Worm (Caenorhabditis elegans): ENCODE measurements around the gene swsn-6.

Gene swsn-6

ce11 chrIV:5391507-5392057, 3.3 kb upstream of the swsn-6 start, which contains the start of the genes htp-1 and ZK616.5:
Gene htp-1 (minus strand): TSS chrIV:5391557.
Gene ZK616.5 (plus strand): TSS chrIV:5391929.
- TF ChIP-seq unc-62 (GFP tag; optimal IDR thresholded peaks at IDR 0.05) (no peak), dmd-4 (tag; optimal IDR thresholded peaks at IDR 0.05) (no peak), nhr-25 (tag; optimal IDR thresholded peaks at IDR 0.05) (no peak), ztf-11 (tag; optimal IDR thresholded peaks at IDR 0.05) (no peak), ceh-82 (tag; optimal IDR thresholded peaks at IDR 0.05) (no peak), R02D3.7 (tag; optimal IDR thresholded peaks at IDR 0.05) (no peak), lin-13 (GFP tag; optimal IDR thresholded peaks at IDR 0.05) (no peak), Y55F3AM.14 (GFP tag; optimal IDR thresholded peaks at IDR 0.05) (no peak), unc-39 (tag; optimal IDR thresholded peaks at IDR 0.05) (no peak), F13H6.1 (tag; optimal IDR thresholded peaks at IDR 0.05) (no peak), nhr-23 (tag; optimal IDR thresholded peaks at IDR 0.05) (no peak), elt-3 (tag; optimal IDR thresholded peaks at IDR 0.05) (no peak), unc-55 (GFP tag; optimal IDR thresholded peaks at IDR 0.05) (no peak), nhr-129 (tag; optimal IDR thresholded peaks at IDR 0.05) (no peak), C34F6.9 (tag; optimal IDR thresholded peaks at IDR 0.05) (no peak), egl-27 (tag; optimal IDR thresholded peaks at IDR 0.05) (no peak), ZK546.5 (tag; optimal IDR thresholded peaks at IDR 0.05) (no peak)

- TF ChIP-seq gmeb-1 (tag; optimal IDR thresholded peaks at IDR 0.05) (peak; percentile 40), sma-9 (GFP tag; optimal IDR thresholded peaks at IDR 0.05) (peak; percentile 16), sma-9 (tag; optimal IDR thresholded peaks at IDR 0.05) (no peak), Y55F3AM.14 (GFP tag; optimal IDR thresholded peaks at IDR 0.05) (no peak), lsy-2 (tag; optimal IDR thresholded peaks at IDR 0.05) (no peak), fos-1 (tag; optimal IDR thresholded peaks at IDR 0.05) (peak; percentile 19)
Measured at ce11 chrIV:5393566-5393965, 1.3 kb upstream of the swsn-6 start.

- TF ChIP-seq F13H6.1 (tag; optimal IDR thresholded peaks at IDR 0.05) (no peak), alr-1 (tag; optimal IDR thresholded peaks at IDR 0.05) (no peak), blmp-1 (tag; optimal IDR thresholded peaks at IDR 0.05; ENCODE audit: insufficient read depth) (no peak), lin-13 (GFP tag; optimal IDR thresholded peaks at IDR 0.05) (no peak), egl-27 (tag; optimal IDR thresholded peaks at IDR 0.05) (no peak), snpc-4 (tag; optimal IDR thresholded peaks at IDR 0.05) (no peak), unc-62 (GFP tag; optimal IDR thresholded peaks at IDR 0.05) (no peak)
Measured at ce11 chrIV:5396769-5397168, 1.9 kb downstream of the swsn-6 start, which contains the start of gene ZK616.3. Gene ZK616.3 (plus strand): TSS chrIV:5397069.

- TF ChIP-seq unc-39 (tag; optimal IDR thresholded peaks at IDR 0.05), result no peak
- no peak for TF ChIP-seq nhr-21 (tag; optimal IDR thresholded peaks at IDR 0.05)
- no peak for TF ChIP-seq ztf-11 (tag; optimal IDR thresholded peaks at IDR 0.05)
- no peak for TF ChIP-seq gmeb-1 (tag; optimal IDR thresholded peaks at IDR 0.05)
- no peak for TF ChIP-seq sma-9 (GFP tag; optimal IDR thresholded peaks at IDR 0.05)
- no peak for TF ChIP-seq sma-9 (tag; optimal IDR thresholded peaks at IDR 0.05)
Measured at ce11 chrIV:5397539-5397938, 2.7 kb downstream of the swsn-6 start, which contains the start of gene ZK616.2. Gene ZK616.2 (plus strand): TSS chrIV:5397839.

ce11 chrIV:5400609-5401008, 5.8 kb downstream of the swsn-6 start, which contains the start of gene ZK616.1:
Gene ZK616.1 (plus strand): TSS chrIV:5400909.
- TF ChIP-seq skn-1 (tag; optimal IDR thresholded peaks at IDR 0.05) (no peak), peb-1 (tag; optimal IDR thresholded peaks at IDR 0.05) (no peak), sma-9 (GFP tag; optimal IDR thresholded peaks at IDR 0.05) (no peak), sma-9 (tag; optimal IDR thresholded peaks at IDR 0.05) (no peak), nhr-6 (tag; optimal IDR thresholded peaks at IDR 0.05) (no peak), ztf-11 (tag; optimal IDR thresholded peaks at IDR 0.05) (no peak), nhr-129 (tag; optimal IDR thresholded peaks at IDR 0.05) (no peak), ceh-16 (tag; optimal IDR thresholded peaks at IDR 0.05) (no peak), sma-3 (GFP tag; optimal IDR thresholded peaks at IDR 0.05) (no peak), ztf-4 (tag; optimal IDR thresholded peaks at IDR 0.05) (no peak), lsy-2 (tag; optimal IDR thresholded peaks at IDR 0.05) (no peak), ceh-82 (tag; optimal IDR thresholded peaks at IDR 0.05) (no peak), C34F6.9 (tag; optimal IDR thresholded peaks at IDR 0.05) (no peak)

- TF ChIP-seq ZK546.5 (tag; optimal IDR thresholded peaks at IDR 0.05) (no peak), ceh-16 (tag; optimal IDR thresholded peaks at IDR 0.05) (no peak), lin-13 (GFP tag; optimal IDR thresholded peaks at IDR 0.05) (no peak)
Measured at ce11 chrIV:5405345-5405744, 10.5 kb downstream of the swsn-6 start, which contains the start of gene ZK616.61. Gene ZK616.61 (plus strand): TSS chrIV:5405645.
